Worm (Caenorhabditis elegans): ENCODE results near the gene T07F8.4.

DNA sequence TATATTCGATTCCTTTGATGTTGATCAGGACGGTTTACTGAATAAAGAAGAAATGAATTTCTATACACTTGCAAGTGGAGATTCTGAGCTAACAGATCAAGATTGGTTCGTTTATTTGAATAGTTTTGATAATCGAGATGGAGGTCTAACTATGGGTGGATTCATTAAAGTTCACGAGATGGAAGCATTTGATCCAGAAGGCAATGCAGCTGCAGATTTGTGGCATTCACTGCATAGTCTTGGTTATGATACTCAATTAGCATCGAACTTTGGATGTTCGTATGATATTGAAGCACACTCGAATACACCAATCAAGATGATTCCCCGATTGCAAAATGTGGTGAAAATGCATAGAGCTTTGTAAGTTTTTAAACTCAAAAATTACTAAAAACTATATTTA, 35.9 kb downstream of the T07F8.4 start:
- no peak for TF ChIP-seq ztf-4 (tag; optimal IDR thresholded peaks at IDR 0.05)
- TF ChIP-seq nhr-77 (tag; optimal IDR thresholded peaks at IDR 0.05): no peak
- no peak for TF ChIP-seq fkh-10 (GFP tag; optimal IDR thresholded peaks at IDR 0.05)
- TF ChIP-seq lir-3 (tag; optimal IDR thresholded peaks at IDR 0.05; ENCODE audit: poor library complexity): no peak

Measured in whole organism, L1 larva.